Worm (Caenorhabditis elegans) whole organism, L4/young adult: ENCODE data around the gene stc-1.

ENCODE experiments used
- W03F9.2 ChIP-seq: fragments of 150-350 bp; optimal IDR thresholded peaks from 2 replicates; lab custom pipeline; 2014; ENCODE audit warnings: missing biosample characterization, missing genetic modification characterization
- dao-5 ChIP-seq: sonication (generic microtip); optimal IDR thresholded peaks from 2 replicates; lab custom pipeline; 2016; ENCODE audit warnings: missing genotype, missing genetic modification characterization, moderate library complexity, missing compliant biosample characterization
- him-1 ChIP-seq: sonication (generic microtip); optimal IDR thresholded peaks from 2 replicates; lab custom pipeline; 2016; ENCODE audit warnings: missing genotype, missing genetic modification reagents, missing genetic modification characterization, missing compliant biosample characterization

DNA sequence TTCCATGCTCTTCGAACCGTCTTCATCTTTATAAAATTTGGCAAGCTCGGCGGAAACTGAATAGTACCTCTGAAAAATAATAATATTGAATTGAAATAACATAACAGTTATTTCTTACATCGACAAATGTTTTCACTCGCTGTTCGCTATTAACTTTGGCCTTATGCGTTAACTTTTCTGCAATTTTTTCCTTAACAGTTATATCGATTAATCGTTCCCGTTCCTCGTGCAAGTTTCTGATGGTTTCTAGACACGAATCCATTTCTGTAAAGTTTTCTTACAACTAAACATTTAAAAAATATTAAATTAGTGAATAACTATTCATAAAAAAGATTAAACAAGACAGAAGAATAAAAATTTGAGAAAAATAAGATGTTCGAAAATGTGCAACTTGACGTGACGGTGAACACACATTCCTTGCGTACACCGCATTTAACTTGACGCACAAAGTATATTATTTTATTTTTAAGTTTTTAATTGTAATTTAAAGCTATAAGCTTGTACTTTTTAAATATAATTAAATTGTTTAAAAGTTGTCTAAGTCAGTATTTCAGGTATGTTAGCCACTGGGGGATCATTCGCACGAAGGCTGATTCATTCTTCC, 40.7 kb downstream of the stc-1 start, which contains the start of the genes prp-9 and mrps-18B:
- peak; percentile 82 for TF ChIP-seq W03F9.2
- TF ChIP-seq him-1 (tag; lab: Kevin White, UChicago), result no peak
- no peak for TF ChIP-seq dao-5
